Worm (Caenorhabditis elegans) whole organism, young adult: ENCODE measurements around the gene gtf-2E2.

ENCODE experiments used
- B0035.1 ChIP-seq: sonication (generic microtip); optimal IDR thresholded peaks from 2 replicates; lab custom pipeline; 2016; ENCODE audit warnings: missing genetic modification characterization, mild to moderate bottlenecking, missing compliant biosample characterization, missing genotype, missing genetic modification reagents
- B0261.1 ChIP-seq: sonication (generic microtip); optimal IDR thresholded peaks from 2 replicates; lab custom pipeline; 2016; ENCODE audit warnings: mild to moderate bottlenecking, missing genetic modification characterization, moderate library complexity, missing compliant biosample characterization
- B0336.3 ChIP-seq: fragments of 200-800 bp; sonication (Bioruptor generic); IDR thresholded peaks from 2 replicates; pipeline ENCODE4 v1.3.6; 2022; ENCODE audit warnings: missing genetic modification characterization, missing compliant biosample characterization
- C17E4.6 ChIP-seq: fragments of 200-800 bp; sonication (Bioruptor generic); IDR thresholded peaks from 2 replicates; pipeline ENCODE4 v1.3.6; 2022; ENCODE audit warnings: missing genetic modification reagents, missing genetic modification characterization, missing compliant biosample characterization
- F57C9.4 ChIP-seq: sonication (generic microtip); optimal IDR thresholded peaks from 2 replicates; lab custom pipeline; 2017; ENCODE audit warnings: mild to moderate bottlenecking, missing genetic modification characterization, missing compliant biosample characterization
- T07F8.4 ChIP-seq: sonication (generic microtip); optimal IDR thresholded peaks from 2 replicates; lab custom pipeline; 2016; ENCODE audit warnings: mild to moderate bottlenecking, missing genetic modification characterization, moderate library complexity, missing compliant biosample characterization
- Y53G8AR.9 ChIP-seq: fragments of 200-800 bp; sonication (Bioruptor generic); conservative IDR thresholded peaks from 2 replicates; pipeline ENCODE4 v1.3.6; 2022; ENCODE audit warnings: missing genetic modification reagents, missing genetic modification characterization, missing compliant biosample characterization
- aptf-3 ChIP-seq: fragments of 200-800 bp; sonication (Bioruptor generic); IDR thresholded peaks from 2 replicates; pipeline ENCODE4 v1.3.6; 2022; ENCODE audit warnings: missing genetic modification characterization, missing compliant biosample characterization
- attf-6 ChIP-seq: fragments of 200-800 bp; sonication (Bioruptor generic); IDR thresholded peaks from 2 replicates; pipeline ENCODE4 v1.3.6; 2022; ENCODE audit warnings: missing genetic modification reagents, missing genetic modification characterization, missing compliant biosample characterization
- ccch-3 ChIP-seq: fragments of 200-800 bp; sonication (Bioruptor generic); optimal IDR thresholded peaks from 2 replicates; lab custom pipeline; 2018; ENCODE audit warnings: mild to moderate bottlenecking, missing genetic modification characterization, missing compliant biosample characterization
- ceh-27 ChIP-seq: fragments of 200-800 bp; sonication (Bioruptor generic); optimal IDR thresholded peaks from 2 replicates; lab custom pipeline; 2018; ENCODE audit warnings: mild to moderate bottlenecking, missing genetic modification characterization, moderate library complexity, missing compliant biosample characterization
- ceh-58 ChIP-seq: fragments of 200-800 bp; sonication (Bioruptor generic); IDR thresholded peaks from 2 replicates; pipeline ENCODE4 v1.3.6; 2022; ENCODE audit warnings: missing genetic modification characterization, missing compliant biosample characterization
- ceh-91 ChIP-seq: fragments of 200-800 bp; sonication (Bioruptor generic); IDR thresholded peaks from 2 replicates; pipeline ENCODE4 v1.3.6; 2022; ENCODE audit warnings: missing genetic modification reagents, missing genetic modification characterization, missing compliant biosample characterization
- die-1 ChIP-seq: sonication (generic microtip); optimal IDR thresholded peaks from 2 replicates; lab custom pipeline; 2016; ENCODE audit warnings: missing genotype, mild to moderate bottlenecking, missing genetic modification characterization, missing compliant biosample characterization
- egrh-3 ChIP-seq: fragments of 200-800 bp; sonication (Bioruptor generic); IDR thresholded peaks from 2 replicates; pipeline ENCODE4 v1.3.6; 2022; ENCODE audit warnings: missing genetic modification reagents, missing genetic modification characterization, missing compliant biosample characterization
- ekl-4 ChIP-seq: fragments of 200-800 bp; sonication (Bioruptor generic); IDR thresholded peaks from 2 replicates; pipeline ENCODE4 v1.3.6; 2022; ENCODE audit warnings: missing genetic modification reagents, missing genetic modification characterization, missing compliant biosample characterization
- ets-4 ChIP-seq: fragments of 200-800 bp; sonication (Bioruptor generic); optimal IDR thresholded peaks from 2 replicates; lab custom pipeline; 2018; ENCODE audit warnings: mild to moderate bottlenecking, missing genetic modification characterization, missing compliant biosample characterization
- hmg-20 ChIP-seq: fragments of 200-800 bp; sonication (Bioruptor generic); IDR thresholded peaks from 2 replicates; pipeline ENCODE4 v1.3.6; 2022; ENCODE audit warnings: missing genetic modification reagents, missing genetic modification characterization, missing compliant biosample characterization
- hsf-1 ChIP-seq: fragments of 200-800 bp; sonication (Bioruptor generic); IDR thresholded peaks from 2 replicates; pipeline ENCODE4 v1.3.6; 2022; ENCODE audit warnings: missing genetic modification reagents, missing genetic modification characterization, missing compliant biosample characterization
- lag-1 ChIP-seq: fragments of 200-800 bp; sonication (Bioruptor generic); IDR thresholded peaks from 2 replicates; pipeline ENCODE4 v1.3.6; 2022; ENCODE audit warnings: missing genetic modification reagents, missing genetic modification characterization, missing compliant biosample characterization
- lin-26 ChIP-seq: fragments of 200-800 bp; sonication (Bioruptor generic); IDR thresholded peaks from 2 replicates; pipeline ENCODE4 v1.3.6; 2022; ENCODE audit warnings: missing genetic modification reagents, missing genetic modification characterization, missing compliant biosample characterization
- lin-35 ChIP-seq, 3 experiments: fragments of 150-350 bp in 2 of 3; sonication (generic microtip) in 1 of 3; optimal IDR thresholded peaks; 2 replicates each; lab custom pipeline; 2014 to 2018; ENCODE audit warnings: missing biosample characterization in 3 of 3, missing genetic modification characterization in 3 of 3, missing genetic modification reagents in 3 of 3
- lin-54 ChIP-seq: fragments of 200-800 bp; sonication (Bioruptor generic); optimal IDR thresholded peaks from 2 replicates; lab custom pipeline; 2018; ENCODE audit warnings: mild to moderate bottlenecking, missing genetic modification characterization, missing compliant biosample characterization
- lsl-1 ChIP-seq: fragments of 200-800 bp; sonication (Bioruptor generic); optimal IDR thresholded peaks from 2 replicates; lab custom pipeline; 2018; ENCODE audit warnings: mild to moderate bottlenecking, missing genetic modification characterization, moderate library complexity, missing compliant biosample characterization
- madf-10 ChIP-seq: sonication (generic microtip); optimal IDR thresholded peaks from 2 replicates; lab custom pipeline; 2016; ENCODE audit warnings: mild to moderate bottlenecking, missing genetic modification characterization, missing compliant biosample characterization
- madf-8 ChIP-seq: fragments of 200-800 bp; sonication (Bioruptor generic); conservative IDR thresholded peaks from 2 replicates; pipeline ENCODE4 v1.3.6; 2022; ENCODE audit warnings: missing genetic modification reagents, missing genetic modification characterization, missing compliant biosample characterization
- mel-28 ChIP-seq: sonication (generic microtip); optimal IDR thresholded peaks from 2 replicates; lab custom pipeline; 2016; ENCODE audit warnings: borderline replicate concordance, mild to moderate bottlenecking, missing genetic modification characterization, missing compliant biosample characterization
- mxl-1 ChIP-seq: sonication (generic microtip); optimal IDR thresholded peaks from 2 replicates; lab custom pipeline; 2016; ENCODE audit warnings: missing genetic modification characterization, missing compliant biosample characterization
- nfya-2 ChIP-seq: fragments of 200-800 bp; sonication (Bioruptor generic); IDR thresholded peaks from 2 replicates; pipeline ENCODE4 v1.3.6; 2022; ENCODE audit warnings: missing genetic modification reagents, missing genetic modification characterization, missing compliant biosample characterization
- nfyb-1 ChIP-seq: fragments of 200-800 bp; sonication (Bioruptor generic); IDR thresholded peaks from 2 replicates; pipeline ENCODE4 v1.3.6; 2022; ENCODE audit warnings: missing genetic modification reagents, missing genetic modification characterization, missing compliant biosample characterization
- nhr-80 ChIP-seq: sonication (generic microtip); optimal IDR thresholded peaks from 2 replicates; lab custom pipeline; 2016; ENCODE audit warnings: missing genetic modification characterization, missing compliant biosample characterization
- rec-8 ChIP-seq, 2 experiments: sonication (generic microtip); optimal IDR thresholded peaks; 2 replicates each; lab custom pipeline; 2016; ENCODE audit warnings: mild to moderate bottlenecking in 2 of 2, missing genetic modification characterization in 2 of 2, missing genetic modification reagents in 2 of 2, missing genotype in 2 of 2, missing biosample characterization in 1 of 2, missing compliant biosample characterization in 1 of 2, moderate library complexity in 1 of 2
- repo-1 ChIP-seq: sonication (generic microtip); optimal IDR thresholded peaks from 2 replicates; lab custom pipeline; 2017; ENCODE audit warnings: mild to moderate bottlenecking, missing genetic modification characterization, missing compliant biosample characterization
- rpc-1 ChIP-seq, 2 experiments: fragments of 150-350 bp in 1 of 2; sonication (generic microtip) in 1 of 2; optimal IDR thresholded peaks; 2 replicates each; lab custom pipeline; 2014 to 2018; ENCODE audit warnings: missing biosample characterization in 1 of 2, missing genetic modification characterization in 1 of 2, missing genetic modification reagents in 1 of 2, missing genotype in 1 of 2
- sdz-38 ChIP-seq: sonication (generic microtip); optimal IDR thresholded peaks from 2 replicates; lab custom pipeline; 2016; ENCODE audit warnings: missing genotype, missing genetic modification characterization, missing compliant biosample characterization
- sea-2 ChIP-seq: fragments of 200-800 bp; sonication (Bioruptor generic); IDR thresholded peaks from 2 replicates; pipeline ENCODE4 v1.3.6; 2022; ENCODE audit warnings: missing genetic modification characterization, missing compliant biosample characterization
- unc-130 ChIP-seq: sonication (generic microtip); optimal IDR thresholded peaks from 2 replicates; lab custom pipeline; 2016; ENCODE audit warnings: missing genetic modification reagents, missing genetic modification characterization, missing compliant biosample characterization
- xnd-1 ChIP-seq: sonication (generic microtip); optimal IDR thresholded peaks from 2 replicates; lab custom pipeline; 2016; ENCODE audit warnings: missing genotype, missing genetic modification reagents, missing genetic modification characterization, missing compliant biosample characterization
- zfh-2 ChIP-seq: fragments of 200-800 bp; sonication (Bioruptor generic); conservative IDR thresholded peaks from 2 replicates; pipeline ENCODE4 v1.3.6; 2022; ENCODE audit warnings: missing genetic modification reagents, missing genetic modification characterization, missing compliant biosample characterization
- zim-3 ChIP-seq: sonication (generic microtip); optimal IDR thresholded peaks from 2 replicates; lab custom pipeline; 2017; ENCODE audit warnings: mild to moderate bottlenecking, missing genetic modification characterization, moderate library complexity, missing compliant biosample characterization
- ztf-18 ChIP-seq: sonication (generic microtip); optimal IDR thresholded peaks from 2 replicates; lab custom pipeline; 2016; ENCODE audit warnings: missing genotype, mild to moderate bottlenecking, missing genetic modification characterization, missing compliant biosample characterization
- ztf-26 ChIP-seq: sonication (generic microtip); optimal IDR thresholded peaks from 2 replicates; lab custom pipeline; 2017; ENCODE audit warnings: missing genetic modification characterization, missing compliant biosample characterization
- ztf-28 ChIP-seq: fragments of 200-800 bp; sonication (Bioruptor generic); IDR thresholded peaks from 2 replicates; pipeline ENCODE4 v1.3.6; 2022; ENCODE audit warnings: missing genetic modification reagents, missing genetic modification characterization, missing compliant biosample characterization

The gtf-2E2 gene

DNA sequence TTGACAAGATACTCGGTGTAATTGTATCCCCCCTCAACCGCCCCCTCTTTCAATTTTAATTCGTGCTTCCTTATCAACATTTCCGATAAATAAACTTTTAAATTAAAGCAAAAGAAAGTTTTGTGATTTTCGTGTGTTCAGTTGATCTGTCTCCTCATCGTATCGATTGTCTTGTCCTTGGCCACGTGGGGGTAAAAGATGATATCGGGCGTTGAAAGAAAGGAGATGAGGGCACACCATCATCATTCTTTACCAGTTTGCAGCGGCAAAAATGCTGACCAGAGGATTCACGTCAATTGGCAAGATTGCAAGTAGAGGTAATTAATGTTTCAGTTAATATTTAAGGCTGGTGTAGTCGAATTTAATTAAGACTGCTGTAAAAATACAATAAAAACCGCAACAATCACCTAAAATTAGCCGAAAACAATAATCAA is 5.0 kb upstream of the gtf-2E2 start, which contains the start of gene F54D5.7 (continued):
- peak; percentile 74 for TF ChIP-seq hsf-1 (GFP tag; lab: Robert Waterston, UW)
- peak; percentile 88 for TF ChIP-seq Y53G8AR.9 (GFP tag; lab: Robert Waterston, UW)
- no peak for TF ChIP-seq F57C9.4 (tag; lab: Kevin White, UChicago)
- TF ChIP-seq mxl-1 (tag; lab: Kevin White, UChicago): peak; percentile 53
- TF ChIP-seq lin-54 (GFP tag; lab: Kevin White, UChicago): peak; percentile 76
- no peak for TF ChIP-seq sea-2 (GFP tag; lab: Robert Waterston, UW)
- TF ChIP-seq rec-8 (tag; optimal IDR thresholded peaks at IDR 0.05; lab: Kevin White, UChicago): no peak
- TF ChIP-seq zim-3 (tag; lab: Kevin White, UChicago): peak; percentile 34
- peak; percentile 11 for TF ChIP-seq B0261.1 (tag; lab: Kevin White, UChicago)
- TF ChIP-seq B0035.1 (tag; lab: Kevin White, UChicago): peak; percentile 62
- no peak for TF ChIP-seq aptf-3 (GFP tag; lab: Robert Waterston, UW)
- TF ChIP-seq hmg-20 (GFP tag; lab: Robert Waterston, UW): peak; percentile 65
- TF ChIP-seq ceh-58 (GFP tag; lab: Robert Waterston, UW): peak; percentile 20; the same call in 1 of the 2 replicates
- 0 out of 2 replicates have a peak, but pooled peaks have one; percentile 9 for TF ChIP-seq zfh-2
- TF ChIP-seq xnd-1 (tag; lab: Kevin White, UChicago): no peak
- TF ChIP-seq C17E4.6 (GFP tag; lab: Robert Waterston, UW): no peak
- no peak for TF ChIP-seq madf-8 (GFP tag; lab: Robert Waterston, UW)
- TF ChIP-seq ekl-4: peak; percentile 39; the same call in 1 of the 2 replicates
- TF ChIP-seq nhr-80 (tag; lab: Kevin White, UChicago): peak; percentile 57
- TF ChIP-seq ztf-18 (tag; lab: Kevin White, UChicago): peak; percentile 57
- TF ChIP-seq T07F8.4 (tag; lab: Kevin White, UChicago): peak; percentile 22
- TF ChIP-seq ceh-91: no peak
- peak; percentile 81 for TF ChIP-seq repo-1 (tag; lab: Kevin White, UChicago)
- peak; percentile 42 for TF ChIP-seq ceh-27 (GFP tag; lab: Kevin White, UChicago)
- 0 out of 2 replicates have a peak, but pooled peaks have one; percentile 15 for TF ChIP-seq egrh-3 (GFP tag; lab: Robert Waterston, UW)
- TF ChIP-seq B0336.3 (GFP tag; lab: Robert Waterston, UW): peak; percentile 91
- peak; percentile 73 for TF ChIP-seq ztf-26 (tag; lab: Kevin White, UChicago)

DNA sequence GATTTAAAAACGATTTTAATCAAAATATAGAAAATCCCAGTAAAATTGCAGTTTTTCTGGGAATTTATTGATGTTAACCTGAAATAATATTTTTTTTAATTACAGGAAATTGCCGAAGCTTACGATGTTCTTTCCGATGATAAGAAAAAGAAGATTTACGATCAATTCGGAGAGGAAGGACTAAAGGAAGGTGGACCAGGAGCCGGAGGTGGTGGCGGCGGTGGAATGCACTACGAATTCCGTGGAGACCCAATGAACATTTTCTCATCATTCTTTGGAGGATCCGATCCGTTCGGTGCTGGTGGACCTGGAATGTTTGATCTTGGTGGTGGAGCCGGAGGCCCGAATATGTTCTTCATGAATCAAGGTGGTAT is 3.6 kb upstream of the gtf-2E2 start:
- peak; percentile 38; the same call in 1 of the 2 replicates for TF ChIP-seq nfyb-1 (GFP tag; lab: Robert Waterston, UW)
- peak; percentile 1 for TF ChIP-seq lin-54 (GFP tag; lab: Kevin White, UChicago)
- no peak for TF ChIP-seq B0336.3 (GFP tag; lab: Robert Waterston, UW)
- TF ChIP-seq lin-26: 0 out of 2 replicates have a peak, but pooled peaks have one; percentile 12
- TF ChIP-seq sdz-38 (tag; lab: Kevin White, UChicago): no peak
- TF ChIP-seq zfh-2: peak; percentile 64
- TF ChIP-seq, all 124 proteins: peak for 4

DNA sequence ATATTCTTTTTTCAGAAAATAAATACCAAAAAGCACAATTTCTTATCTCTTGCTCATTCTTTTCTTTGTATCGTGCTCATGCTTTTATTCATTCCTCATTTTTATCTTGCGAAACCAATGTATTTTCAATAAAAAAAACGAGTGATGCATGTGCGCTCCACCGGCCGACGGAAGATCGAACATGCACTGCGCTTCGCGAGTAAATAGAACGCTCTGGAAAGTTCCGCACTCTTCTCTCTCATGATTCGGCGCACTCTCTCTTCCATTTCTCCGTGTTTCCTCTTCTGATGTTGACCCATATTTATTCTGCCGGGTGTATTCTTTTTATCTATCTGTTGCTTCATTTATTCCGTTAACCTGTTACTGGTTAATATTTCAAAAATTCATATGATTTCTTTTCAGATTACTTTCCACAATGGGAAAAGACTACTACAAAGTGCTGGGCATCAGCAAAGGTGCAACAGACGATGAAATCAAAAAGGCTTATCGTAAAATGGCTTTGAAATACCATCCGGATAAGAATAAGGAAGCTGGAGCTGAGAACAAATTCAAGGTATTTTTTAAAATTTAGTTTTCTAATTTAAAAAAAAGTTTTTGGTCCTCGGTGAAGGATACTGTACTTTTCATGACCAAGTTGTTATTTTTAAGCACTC is 3.1 kb upstream of the gtf-2E2 start, which contains the start of gene dnj-13:
TSS of gene dnj-13 (plus strand) at position 403 of the 653 bp plus-strand sequence.
- TF ChIP-seq ets-4 (GFP tag; lab: Kevin White, UChicago) (no peak), unc-130 (peak; percentile 35), attf-6 (peak; percentile 84), madf-10 (tag; lab: Kevin White, UChicago) (peak; percentile 77), lin-35 (GFP tag; optimal IDR thresholded peaks at IDR 0.05; lab: Kevin White, UChicago) (peak in 2 of 3 experiments; percentile 18 to 82), repo-1 (tag; lab: Kevin White, UChicago) (peak; percentile 91), hmg-20 (GFP tag; lab: Robert Waterston, UW) (peak; percentile 84), lsl-1 (GFP tag; lab: Kevin White, UChicago) (peak; percentile 70), F57C9.4 (tag; lab: Kevin White, UChicago) (no peak), ccch-3 (no peak), mel-28 (tag; lab: Kevin White, UChicago) (peak; percentile 60), Y53G8AR.9 (GFP tag; lab: Robert Waterston, UW) (peak; percentile 98), ztf-28 (GFP tag; lab: Robert Waterston, UW) (peak; percentile 83; the same call in 1 of the 2 replicates), hsf-1 (GFP tag; lab: Robert Waterston, UW) (peak; percentile 100), die-1 (tag; lab: Kevin White, UChicago) (peak; percentile 52), nfya-2 (GFP tag; lab: Robert Waterston, UW) (no peak), rpc-1 (optimal IDR thresholded peaks at IDR 0.05; lab: Kevin White, UChicago) (peak; percentile 79), rpc-1 (tag; optimal IDR thresholded peaks at IDR 0.05; lab: Kevin White, UChicago) (no peak), madf-8 (GFP tag; lab: Robert Waterston, UW) (peak; percentile 77), lag-1 (GFP tag; lab: Robert Waterston, UW) (no peak)
